Worm (Caenorhabditis elegans): ENCODE data around the gene C06C6.9.
A peak's percentile ranks its signal among the peaks of the same experiment; 100 is the strongest.
"Not testable (repeated sequence)": the region's sequence is repeated elsewhere in the genome, so short reads cannot be mapped to it uniquely, and the experiment has no call there.

C06C6.9 gene

ce11 chrV:16041925-16042742, 45.6 kb upstream of the C06C6.9 start, which contains the start of the genes his-2 and his-1:
Gene his-2 (minus strand): TSS chrV:16042283.
Gene his-1 (plus strand): TSS chrV:16042520.
- TF ChIP-seq nhr-25 (tag; optimal IDR thresholded peaks at IDR 0.05): peak; percentile 19

- TF ChIP-seq lin-11 (tag; optimal IDR thresholded peaks at IDR 0.05) (no peak), fos-1 (tag; optimal IDR thresholded peaks at IDR 0.05) (no peak), ama-1 (optimal IDR thresholded peaks at IDR 0.05) (no peak), unc-55 (GFP tag; optimal IDR thresholded peaks at IDR 0.05) (no peak), alr-1 (tag; optimal IDR thresholded peaks at IDR 0.05) (no peak), crh-2 (tag; optimal IDR thresholded peaks at IDR 0.05) (no peak), ztf-4 (tag; optimal IDR thresholded peaks at IDR 0.05) (no peak), nhr-23 (tag; optimal IDR thresholded peaks at IDR 0.05) (no peak), nhr-129 (tag; optimal IDR thresholded peaks at IDR 0.05) (no peak), egl-27 (tag; optimal IDR thresholded peaks at IDR 0.05) (no peak), nhr-12 (tag; optimal IDR thresholded peaks at IDR 0.05) (no peak), aly-2 (tag; optimal IDR thresholded peaks at IDR 0.05) (no peak), snpc-4 (tag; optimal IDR thresholded peaks at IDR 0.05) (no peak), skn-1 (tag; optimal IDR thresholded peaks at IDR 0.05) (no peak), gmeb-1 (tag; optimal IDR thresholded peaks at IDR 0.05) (no peak), ceh-16 (tag; optimal IDR thresholded peaks at IDR 0.05) (no peak), lin-13 (GFP tag; optimal IDR thresholded peaks at IDR 0.05) (no peak), ceh-82 (tag; optimal IDR thresholded peaks at IDR 0.05) (no peak), lsy-2 (tag; optimal IDR thresholded peaks at IDR 0.05) (no peak)
These were observed 44.9 kb upstream of the C06C6.9 start for ce11 chrV:16041412-16041811.

ce11 chrV:16040140-16040827, 43.7 kb upstream of the C06C6.9 start, which contains the start of the genes his-4 and his-3:
Gene his-4 (minus strand): TSS chrV:16040515.
Gene his-3 (plus strand): TSS chrV:16040808.
- TF ChIP-seq lin-13 (GFP tag; optimal IDR thresholded peaks at IDR 0.05) (peak; percentile 24), ceh-16 (tag; optimal IDR thresholded peaks at IDR 0.05) (peak; percentile 95), F13H6.1 (tag; optimal IDR thresholded peaks at IDR 0.05) (peak; percentile 27), nhr-129 (tag; optimal IDR thresholded peaks at IDR 0.05) (peak; percentile 27), sma-3 (GFP tag; optimal IDR thresholded peaks at IDR 0.05) (peak; percentile 39), nhr-25 (tag; optimal IDR thresholded peaks at IDR 0.05) (peak; percentile 85), fos-1 (tag; optimal IDR thresholded peaks at IDR 0.05) (peak; percentile 49), sma-9 (GFP tag; optimal IDR thresholded peaks at IDR 0.05) (peak; percentile 59), lsy-2 (tag; optimal IDR thresholded peaks at IDR 0.05) (peak in 1 of 2 experiments; percentile 38), nhr-6 (tag; optimal IDR thresholded peaks at IDR 0.05) (peak; percentile 52)
- TF ChIP-seq sma-9 (tag; optimal IDR thresholded peaks at IDR 0.05): not testable (repeated sequence)

- no peak for TF ChIP-seq peb-1 (tag; optimal IDR thresholded peaks at IDR 0.05)
- no peak for TF ChIP-seq ztf-1 (GFP tag; conservative IDR thresholded peaks at IDR 0.05)
- TF ChIP-seq crh-2 (tag; optimal IDR thresholded peaks at IDR 0.05): no peak
- TF ChIP-seq lin-39 (tag; optimal IDR thresholded peaks at IDR 0.05): no peak
- no peak for TF ChIP-seq egl-27 (tag; optimal IDR thresholded peaks at IDR 0.05)
- TF ChIP-seq sma-3 (GFP tag; optimal IDR thresholded peaks at IDR 0.05): no peak
- TF ChIP-seq blmp-1 (tag; optimal IDR thresholded peaks at IDR 0.05; ENCODE audit: insufficient read depth): no peak
- TF ChIP-seq ZK546.5 (tag; optimal IDR thresholded peaks at IDR 0.05): no peak
- no peak for TF ChIP-seq ztf-11 (tag; optimal IDR thresholded peaks at IDR 0.05)
These were observed 39.6 kb upstream of the C06C6.9 start, which contains the start of gene T10C6.10 for ce11 chrV:16036166-16036565. Gene T10C6.10 (plus strand): TSS chrV:16036413.

- no peak for TF ChIP-seq peb-1 (tag; optimal IDR thresholded peaks at IDR 0.05)
- TF ChIP-seq lin-11 (tag; optimal IDR thresholded peaks at IDR 0.05): no peak
- TF ChIP-seq nhr-11 (tag; optimal IDR thresholded peaks at IDR 0.05): no peak
- TF ChIP-seq fos-1 (tag; optimal IDR thresholded peaks at IDR 0.05): no peak
- TF ChIP-seq nhr-129 (tag; optimal IDR thresholded peaks at IDR 0.05): no peak
- TF ChIP-seq unc-39 (tag; optimal IDR thresholded peaks at IDR 0.05): no peak
- TF ChIP-seq lsy-2 (tag; optimal IDR thresholded peaks at IDR 0.05): no peak
- TF ChIP-seq nhr-21 (tag; optimal IDR thresholded peaks at IDR 0.05): no peak
- TF ChIP-seq ztf-11 (tag; optimal IDR thresholded peaks at IDR 0.05): no peak
- no peak for TF ChIP-seq crh-2 (tag; optimal IDR thresholded peaks at IDR 0.05)
- no peak for TF ChIP-seq nhr-6 (tag; optimal IDR thresholded peaks at IDR 0.05)
- no peak for TF ChIP-seq skn-1 (tag; optimal IDR thresholded peaks at IDR 0.05)
- no peak for TF ChIP-seq snpc-4 (tag; optimal IDR thresholded peaks at IDR 0.05)
- no peak for TF ChIP-seq nhr-77 (tag; optimal IDR thresholded peaks at IDR 0.05)
- TF ChIP-seq ama-1 (optimal IDR thresholded peaks at IDR 0.05): no peak
- TF ChIP-seq nhr-237 (tag; optimal IDR thresholded peaks at IDR 0.05): no peak
- TF ChIP-seq Y55F3AM.14 (GFP tag; optimal IDR thresholded peaks at IDR 0.05): no peak
- TF ChIP-seq sma-9 (GFP tag; optimal IDR thresholded peaks at IDR 0.05): no peak
- TF ChIP-seq sma-9 (tag; optimal IDR thresholded peaks at IDR 0.05): no peak
These were observed 36.9 kb upstream of the C06C6.9 start for ce11 chrV:16033491-16033890.
